Worm (Caenorhabditis elegans) whole organism, L4/young adult: ENCODE measurements around the gene C04A11.1.

ENCODE experiments used
- W03F9.2 ChIP-seq: fragments of 150-350 bp; optimal IDR thresholded peaks from 2 replicates; lab custom pipeline; 2014; ENCODE audit warnings: missing biosample characterization, missing genetic modification characterization
- dao-5 ChIP-seq: sonication (generic microtip); optimal IDR thresholded peaks from 2 replicates; lab custom pipeline; 2016; ENCODE audit warnings: missing genotype, missing genetic modification characterization, moderate library complexity, missing compliant biosample characterization
- him-1 ChIP-seq: sonication (generic microtip); optimal IDR thresholded peaks from 2 replicates; lab custom pipeline; 2016; ENCODE audit warnings: missing genotype, missing genetic modification reagents, missing genetic modification characterization, missing compliant biosample characterization

Gene C04A11.1

ce11 chrX:13687111-13687512 lies 26.8 kb downstream of the C04A11.1 start:
- TF ChIP-seq dao-5 (no peak), W03F9.2 (no peak), him-1 (no peak)

ce11 chrX:13687655-13688054 lies 27.3 kb downstream of the C04A11.1 start, which contains the start of gene adm-2:
adm-2 (plus strand) TSS chrX:13687955.
- TF ChIP-seq him-1 (no peak), dao-5 (no peak), W03F9.2 (no peak)

- TF ChIP-seq him-1 (no peak), dao-5 (no peak), W03F9.2 (no peak)
These were observed 30.0 kb downstream of the C04A11.1 start for ce11 chrX:13690333-13690732.

DNA sequence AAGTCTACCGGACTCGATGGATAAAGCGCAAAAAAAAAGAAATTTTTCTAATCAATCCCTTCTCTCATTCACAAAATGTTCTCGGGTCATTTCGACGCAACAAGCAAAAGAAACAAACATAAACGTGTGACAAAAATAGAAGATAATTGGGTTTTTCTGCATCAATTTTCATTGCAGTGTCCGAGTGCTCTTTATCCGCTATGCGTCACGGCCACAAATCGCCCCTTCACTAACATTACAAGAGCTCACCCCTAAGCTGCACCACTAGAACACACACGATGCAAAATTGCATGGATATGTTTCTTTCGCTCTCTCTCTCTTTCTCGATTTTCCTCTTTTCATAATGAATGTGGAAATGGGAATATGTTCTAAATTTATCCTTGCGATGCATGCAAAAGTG lies 35.8 kb downstream of the C04A11.1 start:
- TF ChIP-seq dao-5: no peak
- TF ChIP-seq W03F9.2: no peak
- no peak for TF ChIP-seq him-1

ce11 chrX:13697520-13697919 lies 37.2 kb downstream of the C04A11.1 start:
- TF ChIP-seq him-1 (no peak), dao-5 (no peak)

ce11 chrX:13700642-13701233 lies 40.4 kb downstream of the C04A11.1 start:
- TF ChIP-seq W03F9.2: peak; percentile 98
- peak; percentile 88 for TF ChIP-seq dao-5
- TF ChIP-seq him-1: peak; percentile 100

- TF ChIP-seq W03F9.2 (no peak), dao-5 (no peak), him-1 (no peak)
These were observed 42.6 kb downstream of the C04A11.1 start for ce11 chrX:13702923-13703322.

DNA sequence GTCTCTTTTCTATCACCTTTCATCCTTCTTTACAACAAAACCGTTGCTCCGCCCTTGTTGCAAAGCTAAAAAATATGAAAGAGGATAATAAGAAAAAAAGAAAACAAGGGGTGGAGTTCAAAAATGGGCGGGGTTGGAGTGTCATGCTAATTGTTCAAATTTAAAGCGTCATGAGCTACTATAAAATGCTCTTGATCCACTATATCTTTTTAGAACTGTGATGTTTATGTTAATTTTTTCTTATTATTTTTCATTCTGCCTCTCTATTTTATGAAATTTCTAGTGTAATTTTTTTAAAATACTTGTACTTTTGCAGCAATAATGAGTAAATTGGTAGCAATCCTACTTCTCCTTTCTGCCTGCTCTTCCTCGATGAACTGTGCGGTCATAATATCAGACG lies 46.3 kb downstream of the C04A11.1 start, which contains the start of gene K02D3.1:
Gene K02D3.1, plus strand, starts transcription at position 301 of the 400 bp plus-strand sequence.
- no peak for TF ChIP-seq dao-5
- TF ChIP-seq W03F9.2: no peak
- TF ChIP-seq him-1: no peak

DNA sequence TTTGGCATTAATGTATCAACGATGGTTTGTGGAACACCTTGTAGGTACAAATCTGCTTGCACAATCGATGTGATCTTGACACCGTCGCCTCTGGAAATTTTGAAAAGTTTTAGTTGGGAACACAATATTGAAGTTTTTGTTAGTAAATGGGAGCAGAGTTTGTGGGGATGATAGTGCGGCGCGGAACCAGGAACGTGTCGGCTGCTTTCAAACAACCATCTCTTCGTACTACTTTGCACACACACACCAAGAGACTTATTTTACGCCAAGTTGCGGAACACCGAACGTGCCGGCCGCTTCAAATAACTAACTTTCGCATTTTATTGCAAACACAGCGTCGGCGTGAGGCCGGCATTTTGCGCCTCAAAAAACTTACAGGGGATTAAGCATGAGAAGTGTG lies 48.8 kb downstream of the C04A11.1 start:
- TF ChIP-seq him-1 (no peak), dao-5 (no peak), W03F9.2 (no peak)

DNA sequence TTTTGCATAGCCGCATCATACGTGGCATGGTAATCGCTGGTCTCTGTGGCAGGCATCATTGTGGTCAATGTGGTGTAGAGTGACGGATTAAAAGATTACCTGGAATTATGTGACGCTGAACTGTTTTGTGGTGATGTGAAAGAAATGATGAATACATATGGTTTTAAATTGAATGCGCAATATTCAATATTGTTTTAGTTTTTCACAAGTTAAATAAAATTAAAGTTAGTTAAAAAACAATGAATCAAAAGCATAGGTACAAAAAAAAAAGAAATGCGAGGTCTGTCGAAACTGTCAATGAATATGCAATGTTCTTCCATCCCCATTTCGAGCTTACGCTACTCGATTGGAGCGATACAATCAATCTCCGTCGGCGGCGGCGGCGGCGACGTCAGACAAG lies 51.6 kb downstream of the C04A11.1 start, which contains the start of gene K02D3.2:
Gene K02D3.2, minus strand, starts transcription at position 101 of the 400 bp plus-strand sequence.
- TF ChIP-seq dao-5: no peak
- no peak for TF ChIP-seq him-1
- no peak for TF ChIP-seq W03F9.2
